Worm (Caenorhabditis elegans) whole organism, midembryonic: Measurements from ENCODE around the gene srbc-66.

ENCODE experiments used
- cog-1 ChIP-seq: sonication (generic microtip); optimal IDR thresholded peaks from 2 replicates; lab custom pipeline; 2016; ENCODE audit warnings: missing genetic modification characterization, missing compliant biosample characterization
- ref-1 ChIP-seq: fragments of 200-800 bp; sonication (Bioruptor generic); conservative IDR thresholded peaks from 2 replicates; pipeline ENCODE4 v1.3.6; 2022; ENCODE audit warnings: missing genetic modification reagents, missing genetic modification characterization, missing compliant biosample characterization

- TF ChIP-seq cog-1 (tag; lab: Kevin White, UChicago): no peak
- no peak for TF ChIP-seq ref-1
Observed at ce11 chrV:3486857-3487256, 43.6 kb upstream of the srbc-66 start, which contains the start of gene srbc-32.
